Worm (Caenorhabditis elegans) whole organism, young adult: Measurements from ENCODE around the gene mut-15.

Experiments
- B0336.3 ChIP-seq: fragments of 200-800 bp; sonication (Bioruptor generic); IDR thresholded peaks from 2 replicates; pipeline ENCODE4 v1.3.6; 2022; ENCODE audit warnings: missing genetic modification characterization, missing compliant biosample characterization
- F10E7.11 ChIP-seq: sonication (generic microtip); optimal IDR thresholded peaks from 2 replicates; lab custom pipeline; 2017; ENCODE audit warnings: mild to moderate bottlenecking, missing genetic modification characterization, moderate library complexity, missing compliant biosample characterization
- F49E8.2 ChIP-seq: sonication (generic microtip); optimal IDR thresholded peaks from 3 replicates; lab custom pipeline; 2017; ENCODE audit warnings: missing genetic modification characterization, mild to moderate bottlenecking, missing compliant biosample characterization, antibody characterized with exemption, moderate library complexity; ENCODE audit not compliant: insufficient read depth
- F52B5.7 ChIP-seq: sonication (generic microtip); optimal IDR thresholded peaks from 2 replicates; lab custom pipeline; 2016; ENCODE audit warnings: mild to moderate bottlenecking, missing genetic modification characterization, missing compliant biosample characterization
- F55B11.4 ChIP-seq: sonication (generic microtip); optimal IDR thresholded peaks from 2 replicates; lab custom pipeline; 2016; ENCODE audit warnings: missing compliant biosample characterization, missing genetic modification characterization, borderline replicate concordance; ENCODE audit not compliant: insufficient read depth
- F57A8.1 ChIP-seq: fragments of 200-800 bp; sonication (Bioruptor generic); optimal IDR thresholded peaks from 2 replicates; lab custom pipeline; 2018; ENCODE audit warnings: mild to moderate bottlenecking, missing genetic modification characterization, moderate library complexity, missing compliant biosample characterization
- F57C9.4 ChIP-seq: sonication (generic microtip); optimal IDR thresholded peaks from 2 replicates; lab custom pipeline; 2017; ENCODE audit warnings: mild to moderate bottlenecking, missing genetic modification characterization, missing compliant biosample characterization
- K11D2.4 ChIP-seq: fragments of 200-800 bp; sonication (Bioruptor generic); IDR thresholded peaks from 2 replicates; pipeline ENCODE4 v1.3.6; 2022; ENCODE audit warnings: missing genetic modification reagents, missing genetic modification characterization, missing compliant biosample characterization
- T07F8.4 ChIP-seq: sonication (generic microtip); optimal IDR thresholded peaks from 2 replicates; lab custom pipeline; 2016; ENCODE audit warnings: mild to moderate bottlenecking, missing genetic modification characterization, moderate library complexity, missing compliant biosample characterization
- T26A5.8 ChIP-seq: sonication (generic microtip); optimal IDR thresholded peaks from 2 replicates; lab custom pipeline; 2016; ENCODE audit warnings: missing genetic modification characterization, missing compliant biosample characterization
- Y53G8AR.9 ChIP-seq: fragments of 200-800 bp; sonication (Bioruptor generic); conservative IDR thresholded peaks from 2 replicates; pipeline ENCODE4 v1.3.6; 2022; ENCODE audit warnings: missing genetic modification reagents, missing genetic modification characterization, missing compliant biosample characterization
- Y56A3A.18 ChIP-seq: fragments of 200-800 bp; sonication (Bioruptor generic); IDR thresholded peaks from 2 replicates; pipeline ENCODE4 v1.3.6; 2022; ENCODE audit warnings: missing genetic modification reagents, missing genetic modification characterization, missing compliant biosample characterization
- ama-1 ChIP-seq, 3 experiments: fragments of 150-350 bp in 1 of 3; sonication (generic microtip) in 2 of 3; optimal IDR thresholded peaks; 2 replicates each; lab custom pipeline; 2014 to 2018; ENCODE audit warnings: missing biosample characterization in 2 of 3, missing genetic modification characterization in 2 of 3, missing genetic modification reagents in 2 of 3
- atf-7 ChIP-seq: sonication (generic microtip); optimal IDR thresholded peaks from 2 replicates; lab custom pipeline; 2017; ENCODE audit warnings: mild to moderate bottlenecking, missing genetic modification characterization, missing compliant biosample characterization
- attf-5 ChIP-seq: fragments of 200-800 bp; sonication (Bioruptor generic); optimal IDR thresholded peaks from 2 replicates; lab custom pipeline; 2018; ENCODE audit warnings: mild to moderate bottlenecking, missing genetic modification characterization, missing compliant biosample characterization
- bed-2 ChIP-seq: fragments of 200-800 bp; sonication (Bioruptor generic); IDR thresholded peaks from 2 replicates; pipeline ENCODE4 v1.3.6; 2022; ENCODE audit warnings: missing genetic modification reagents, missing genetic modification characterization, missing compliant biosample characterization
- cebp-1 ChIP-seq, 2 experiments: fragments of 200-800 bp in 1 of 2; sonication (Bioruptor generic) in 1 of 2; sonication (generic microtip) in 1 of 2; IDR thresholded peaks in 1 of 2; optimal IDR thresholded peaks in 1 of 2; 2 replicates each; pipeline versions ENCODE4 v1.3.6 to Lab custom; 2017 to 2022; ENCODE audit warnings: missing compliant biosample characterization in 2 of 2, missing genetic modification characterization in 2 of 2, mild to moderate bottlenecking in 1 of 2, missing genetic modification reagents in 1 of 2, moderate library complexity in 1 of 2
- ceh-40 ChIP-seq: fragments of 200-800 bp; sonication (Bioruptor generic); IDR thresholded peaks from 2 replicates; pipeline ENCODE4 v1.3.6; 2022; ENCODE audit warnings: missing genetic modification characterization, missing compliant biosample characterization
- ceh-58 ChIP-seq: fragments of 200-800 bp; sonication (Bioruptor generic); IDR thresholded peaks from 2 replicates; pipeline ENCODE4 v1.3.6; 2022; ENCODE audit warnings: missing genetic modification characterization, missing compliant biosample characterization
- chd-7 ChIP-seq: sonication (generic microtip); optimal IDR thresholded peaks from 2 replicates; lab custom pipeline; 2016; ENCODE audit warnings: mild to moderate bottlenecking, missing genetic modification characterization, moderate library complexity, missing compliant biosample characterization
- egl-18 ChIP-seq: fragments of 200-800 bp; sonication (Bioruptor generic); IDR thresholded peaks from 2 replicates; pipeline ENCODE4 v1.3.6; 2022; ENCODE audit warnings: missing genetic modification reagents, missing genetic modification characterization, missing compliant biosample characterization
- ekl-4 ChIP-seq: fragments of 200-800 bp; sonication (Bioruptor generic); IDR thresholded peaks from 2 replicates; pipeline ENCODE4 v1.3.6; 2022; ENCODE audit warnings: missing genetic modification reagents, missing genetic modification characterization, missing compliant biosample characterization
- fkh-3 ChIP-seq: sonication (generic microtip); optimal IDR thresholded peaks from 2 replicates; lab custom pipeline; 2016; ENCODE audit warnings: mild to moderate bottlenecking, missing genetic modification characterization, missing compliant biosample characterization
- him-1 ChIP-seq: sonication (generic microtip); optimal IDR thresholded peaks from 2 replicates; lab custom pipeline; 2016; ENCODE audit warnings: missing genotype, missing genetic modification reagents, missing genetic modification characterization, missing compliant biosample characterization
- hlh-12 ChIP-seq: sonication (generic microtip); optimal IDR thresholded peaks from 2 replicates; lab custom pipeline; 2016; ENCODE audit warnings: missing genetic modification characterization, missing compliant biosample characterization
- hmg-1.2 ChIP-seq: fragments of 200-800 bp; sonication (Bioruptor generic); IDR thresholded peaks from 2 replicates; pipeline ENCODE4 v1.3.6; 2022; ENCODE audit warnings: missing genetic modification reagents, missing genetic modification characterization, missing compliant biosample characterization
- hsf-1 ChIP-seq: fragments of 200-800 bp; sonication (Bioruptor generic); IDR thresholded peaks from 2 replicates; pipeline ENCODE4 v1.3.6; 2022; ENCODE audit warnings: missing genetic modification reagents, missing genetic modification characterization, missing compliant biosample characterization
- lin-54 ChIP-seq: fragments of 200-800 bp; sonication (Bioruptor generic); optimal IDR thresholded peaks from 2 replicates; lab custom pipeline; 2018; ENCODE audit warnings: mild to moderate bottlenecking, missing genetic modification characterization, missing compliant biosample characterization
- madf-3 ChIP-seq: fragments of 200-800 bp; sonication (Bioruptor generic); IDR thresholded peaks from 2 replicates; pipeline ENCODE4 v1.3.6; 2022; ENCODE audit warnings: missing genetic modification reagents, missing genetic modification characterization, missing compliant biosample characterization
- nfya-1 ChIP-seq: sonication (generic microtip); optimal IDR thresholded peaks from 2 replicates; lab custom pipeline; 2017; ENCODE audit warnings: antibody characterized with exemption, missing compliant biosample characterization, missing genetic modification characterization, borderline replicate concordance; ENCODE audit not compliant: insufficient read depth
- nhr-90 ChIP-seq: sonication (generic microtip); optimal IDR thresholded peaks from 2 replicates; lab custom pipeline; 2016; ENCODE audit warnings: missing genotype, mild to moderate bottlenecking, missing genetic modification characterization, missing compliant biosample characterization
- pbrm-1 ChIP-seq: fragments of 200-800 bp; sonication (Bioruptor generic); IDR thresholded peaks from 2 replicates; pipeline ENCODE4 v1.3.6; 2022; ENCODE audit warnings: missing genetic modification reagents, missing genetic modification characterization, missing compliant biosample characterization
- rcor-1 ChIP-seq: fragments of 200-800 bp; sonication (Bioruptor generic); IDR thresholded peaks from 2 replicates; pipeline ENCODE4 v1.3.6; 2022; ENCODE audit warnings: missing genetic modification reagents, missing genetic modification characterization, missing compliant biosample characterization
- rec-8 ChIP-seq, 2 experiments: sonication (generic microtip); optimal IDR thresholded peaks; 2 replicates each; lab custom pipeline; 2016; ENCODE audit warnings: mild to moderate bottlenecking in 2 of 2, missing genetic modification characterization in 2 of 2, missing genetic modification reagents in 2 of 2, missing genotype in 2 of 2, missing biosample characterization in 1 of 2, missing compliant biosample characterization in 1 of 2, moderate library complexity in 1 of 2
- repo-1 ChIP-seq: sonication (generic microtip); optimal IDR thresholded peaks from 2 replicates; lab custom pipeline; 2017; ENCODE audit warnings: mild to moderate bottlenecking, missing genetic modification characterization, missing compliant biosample characterization
- snpc-1.3 ChIP-seq: sonication (generic microtip); optimal IDR thresholded peaks from 2 replicates; lab custom pipeline; 2017; ENCODE audit warnings: missing genetic modification characterization, mild to moderate bottlenecking, missing compliant biosample characterization, antibody characterized with exemption, moderate library complexity, missing genotype, missing genetic modification reagents; ENCODE audit not compliant: insufficient read depth
- snpc-3.4 ChIP-seq: sonication (generic microtip); optimal IDR thresholded peaks from 2 replicates; lab custom pipeline; 2017; ENCODE audit warnings: missing genetic modification characterization, mild to moderate bottlenecking, missing compliant biosample characterization, antibody characterized with exemption, moderate library complexity, missing genotype, missing genetic modification reagents
- snpc-4 ChIP-seq, 5 experiments: fragments of 150-350 bp in 1 of 5; sonication (generic microtip) in 4 of 5; optimal IDR thresholded peaks; 2 replicates each; lab custom pipeline; 2014 to 2018; ENCODE audit warnings: missing genetic modification characterization in 5 of 5, missing biosample characterization in 3 of 5, antibody characterized with exemption in 2 of 5, mild to moderate bottlenecking in 2 of 5, missing compliant biosample characterization in 2 of 5, missing genotype in 2 of 5, moderate library complexity in 2 of 5, missing genetic modification reagents in 1 of 5
- tbp1 ChIP-seq: fragments of 200-800 bp; sonication (Bioruptor generic); optimal IDR thresholded peaks from 2 replicates; lab custom pipeline; 2018; ENCODE audit warnings: mild to moderate bottlenecking, missing genetic modification characterization, missing compliant biosample characterization
- ztf-18 ChIP-seq: sonication (generic microtip); optimal IDR thresholded peaks from 2 replicates; lab custom pipeline; 2016; ENCODE audit warnings: missing genotype, mild to moderate bottlenecking, missing genetic modification characterization, missing compliant biosample characterization
- ztf-26 ChIP-seq: sonication (generic microtip); optimal IDR thresholded peaks from 2 replicates; lab custom pipeline; 2017; ENCODE audit warnings: missing genetic modification characterization, missing compliant biosample characterization
- ztf-28 ChIP-seq: fragments of 200-800 bp; sonication (Bioruptor generic); IDR thresholded peaks from 2 replicates; pipeline ENCODE4 v1.3.6; 2022; ENCODE audit warnings: missing genetic modification reagents, missing genetic modification characterization, missing compliant biosample characterization

Gene mut-15

DNA sequence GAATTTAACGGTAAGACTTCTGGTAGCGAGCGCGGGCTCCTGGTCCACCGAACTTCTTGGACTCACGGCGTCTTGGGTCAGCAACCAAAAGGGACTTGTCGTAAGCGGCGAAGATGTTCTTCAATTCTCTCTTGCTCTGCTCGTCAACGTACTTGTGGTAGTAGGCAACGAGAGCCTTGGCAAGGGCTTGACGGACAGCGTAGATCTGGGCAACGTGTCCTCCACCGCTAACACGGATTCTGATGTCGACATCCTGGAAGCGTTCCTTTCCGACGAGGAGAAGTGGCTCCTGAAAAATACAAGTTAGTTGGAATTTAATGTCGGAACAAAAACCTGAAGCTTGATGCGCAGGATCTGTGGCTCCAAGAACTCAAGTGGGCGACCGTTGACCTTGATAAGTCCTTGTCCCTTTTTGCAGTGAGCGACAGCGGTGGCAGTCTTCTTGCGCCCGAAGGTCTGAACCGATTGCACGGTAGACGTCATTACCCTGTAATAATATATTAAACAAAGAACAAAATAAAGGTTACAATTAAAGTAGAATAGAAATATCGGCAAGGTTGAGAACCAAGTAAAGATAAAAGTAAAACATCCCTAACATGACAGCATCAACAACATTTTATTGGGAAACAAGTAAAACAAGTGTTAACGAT is 2.2 kb upstream of the mut-15 start, which contains the start of gene rps-16 (continued):
- no peak for TF ChIP-seq repo-1 (tag; lab: Kevin White, UChicago)
- TF ChIP-seq nhr-90: no peak
- 0 out of 2 replicates have a peak, but pooled peaks have one; percentile 31 for TF ChIP-seq bed-2
- no peak for TF ChIP-seq F52B5.7 (tag; lab: Kevin White, UChicago)
- peak; percentile 39 for TF ChIP-seq lin-54
- peak; percentile 62 for TF ChIP-seq atf-7 (tag; lab: Kevin White, UChicago)
- no peak for TF ChIP-seq ztf-28 (GFP tag; lab: Robert Waterston, UW)
- peak; percentile 89 for TF ChIP-seq ekl-4 (GFP tag; lab: Robert Waterston, UW)
- peak in 1 of 2 experiments; percentile 13 for TF ChIP-seq rec-8 (tag; optimal IDR thresholded peaks at IDR 0.05; lab: Kevin White, UChicago)
- 0 out of 2 replicates have a peak, but pooled peaks have one; percentile 14 for TF ChIP-seq ceh-40 (GFP tag; lab: Robert Waterston, UW)
- TF ChIP-seq snpc-1.3 (tag; lab: Kevin White, UChicago): peak; percentile 65
- TF ChIP-seq F49E8.2 (tag; lab: Kevin White, UChicago): peak; percentile 25
- no peak for TF ChIP-seq pbrm-1 (GFP tag; lab: Robert Waterston, UW)
- TF ChIP-seq F55B11.4 (tag; lab: Kevin White, UChicago): no peak
- TF ChIP-seq hmg-1.2 (GFP tag; lab: Robert Waterston, UW): peak; percentile 27; the same call in 1 of the 2 replicates
- peak; percentile 44 for TF ChIP-seq snpc-3.4 (tag; lab: Kevin White, UChicago)
- TF ChIP-seq hlh-12 (tag; lab: Kevin White, UChicago): no peak
- TF ChIP-seq snpc-4 (GFP tag; optimal IDR thresholded peaks at IDR 0.05; lab: Kevin White, UChicago): no peak
- peak in 2 of 4 experiments; percentile 27 to 29 for TF ChIP-seq snpc-4 (tag; optimal IDR thresholded peaks at IDR 0.05; lab: Kevin White, UChicago)
- TF ChIP-seq B0336.3 (GFP tag; lab: Robert Waterston, UW): peak; percentile 79; the same call in 1 of the 2 replicates
- TF ChIP-seq Y56A3A.18: peak; percentile 67
- TF ChIP-seq K11D2.4 (GFP tag; lab: Robert Waterston, UW): no peak
- TF ChIP-seq him-1 (tag; lab: Kevin White, UChicago): no peak
- no peak for TF ChIP-seq T07F8.4 (tag; lab: Kevin White, UChicago)
- TF ChIP-seq ceh-58 (GFP tag; lab: Robert Waterston, UW): 0 out of 2 replicates have a peak, but pooled peaks have one; percentile 85
- peak; percentile 81 for TF ChIP-seq hsf-1 (GFP tag; lab: Robert Waterston, UW)
- TF ChIP-seq madf-3 (GFP tag; lab: Robert Waterston, UW): peak; percentile 81
- TF ChIP-seq ztf-18 (tag; lab: Kevin White, UChicago): peak; percentile 10
- TF ChIP-seq F57A8.1 (GFP tag; lab: Kevin White, UChicago): peak; percentile 35
- TF ChIP-seq attf-5: no peak
- TF ChIP-seq rcor-1 (GFP tag; lab: Robert Waterston, UW): peak; percentile 80
- peak; percentile 89 for TF ChIP-seq fkh-3
- TF ChIP-seq tbp1 (GFP tag; lab: Kevin White, UChicago): peak; percentile 11
- TF ChIP-seq egl-18: no peak
- TF ChIP-seq ama-1 (optimal IDR thresholded peaks at IDR 0.05; lab: Kevin White, UChicago): no peak
- TF ChIP-seq ama-1 (GFP tag; optimal IDR thresholded peaks at IDR 0.05; lab: Kevin White, UChicago): peak; percentile 29 to 80
- peak; percentile 77; the same call in 1 of the 2 replicates for TF ChIP-seq Y53G8AR.9 (GFP tag; lab: Robert Waterston, UW)
- no peak for TF ChIP-seq ztf-26
- TF ChIP-seq F57C9.4 (tag; lab: Kevin White, UChicago): no peak
- peak; percentile 79 for TF ChIP-seq T26A5.8
- TF ChIP-seq chd-7 (tag; lab: Kevin White, UChicago): peak; percentile 65
- TF ChIP-seq cebp-1 (GFP tag; IDR thresholded peaks at IDR 0.05; lab: Robert Waterston, UW): no peak
- TF ChIP-seq cebp-1 (tag; optimal IDR thresholded peaks at IDR 0.05; lab: Kevin White, UChicago): peak; percentile 40
- TF ChIP-seq nfya-1 (tag; lab: Kevin White, UChicago): no peak
- TF ChIP-seq F10E7.11 (tag; lab: Kevin White, UChicago): peak; percentile 21
